Fruit fly (Drosophila melanogaster): ENCODE measurements around the gene shtd.

The shtd gene

dm6 chrX:15498791-15499190 is 36.5 kb upstream of the shtd start (continued):
- TF ChIP-seq CG6683 (GFP tag; optimal IDR thresholded peaks at IDR 0.05), result no peak
- peak; percentile 43 for TF ChIP-seq CG5180 (GFP tag; optimal IDR thresholded peaks at IDR 0.05)
- TF ChIP-seq CG7271 (tag; optimal IDR thresholded peaks at IDR 0.05), result peak; percentile 7
- TF ChIP-seq B-H2 (GFP tag; optimal IDR thresholded peaks at IDR 0.05), result no peak
- TF ChIP-seq Oli (tag; optimal IDR thresholded peaks at IDR 0.05), result no peak
- peak; percentile 57 for TF ChIP-seq CG12744 (GFP tag; optimal IDR thresholded peaks at IDR 0.05)
- no peak for TF ChIP-seq Hr3 (GFP tag; optimal IDR thresholded peaks at IDR 0.05)
- TF ChIP-seq zfh2 (GFP tag; optimal IDR thresholded peaks at IDR 0.05), result no peak
- TF ChIP-seq CG13296 (GFP tag; optimal IDR thresholded peaks at IDR 0.05), result no peak
- TF ChIP-seq B-H1 (GFP tag; IDR thresholded peaks at IDR 0.05), result no peak
- TF ChIP-seq CG7839 (tag; optimal IDR thresholded peaks at IDR 0.05), result peak; percentile 17
- TF ChIP-seq tll (GFP tag; optimal IDR thresholded peaks at IDR 0.05), result no peak
- no peak for TF ChIP-seq CrebB (tag; optimal IDR thresholded peaks at IDR 0.05)
- TF ChIP-seq CG9727 (GFP tag; optimal IDR thresholded peaks at IDR 0.05), result peak; percentile 44
- TF ChIP-seq CG4730 (GFP tag; IDR thresholded peaks at IDR 0.05), result no peak
- TF ChIP-seq CG9817 (tag; optimal IDR thresholded peaks at IDR 0.05), result no peak
- TF ChIP-seq crc (GFP tag; optimal IDR thresholded peaks at IDR 0.05), result no peak
- TF ChIP-seq Dll (GFP tag; IDR thresholded peaks at IDR 0.05; ENCODE audit: partially characterized antibody), result no peak
- TF ChIP-seq CG11560 (tag; IDR thresholded peaks at IDR 0.05), result no peak
- TF ChIP-seq p53 (GFP tag; optimal IDR thresholded peaks at IDR 0.05), result no peak
- TF ChIP-seq CG11695 (GFP tag; IDR thresholded peaks at IDR 0.05), result no peak
- peak; percentile 75 for TF ChIP-seq HLHmδ (GFP tag; optimal IDR thresholded peaks at IDR 0.05)
- no peak for TF ChIP-seq CG15696 (tag; optimal IDR thresholded peaks at IDR 0.05)
- TF ChIP-seq hth (optimal IDR thresholded peaks at IDR 0.05), result no peak
- TF ChIP-seq sc (optimal IDR thresholded peaks at IDR 0.05), result no peak
- TF ChIP-seq sc (GFP tag; optimal IDR thresholded peaks at IDR 0.05), result no peak
- TF ChIP-seq PHDP (tag; optimal IDR thresholded peaks at IDR 0.05), result peak; percentile 21
- TF ChIP-seq CG4328 (GFP tag; optimal IDR thresholded peaks at IDR 0.05), result no peak
- peak in 1 of 3 experiments; percentile 32 for TF ChIP-seq Stat92E (GFP tag; optimal IDR thresholded peaks at IDR 0.05)
- TF ChIP-seq gcm (GFP tag; optimal IDR thresholded peaks at IDR 0.05), result peak; percentile 34
- TF ChIP-seq Hr39 (optimal IDR thresholded peaks at IDR 0.05), result no peak
- TF ChIP-seq CG12071 (GFP tag; optimal IDR thresholded peaks at IDR 0.05), result no peak
- TF ChIP-seq Opbp (GFP tag; IDR thresholded peaks at IDR 0.05; ENCODE audit: partially characterized antibody), result peak; percentile 53; the same call in 1 of the 3 replicates
- no peak for TF ChIP-seq Doc2 (GFP tag; IDR thresholded peaks at IDR 0.05)
- no peak for TF ChIP-seq CG17186 (GFP tag; optimal IDR thresholded peaks at IDR 0.05)
- TF ChIP-seq Dfd (GFP tag; optimal IDR thresholded peaks at IDR 0.05), result no peak
- no peak for TF ChIP-seq CG4282 (GFP tag; optimal IDR thresholded peaks at IDR 0.05)
- no peak for TF ChIP-seq Rfx (GFP tag; IDR thresholded peaks at IDR 0.05)
- no peak for TF ChIP-seq nau (GFP tag; optimal IDR thresholded peaks at IDR 0.05)
- no peak for TF ChIP-seq btn (GFP tag; optimal IDR thresholded peaks at IDR 0.05)
- no peak for TF ChIP-seq CG16863 (GFP tag; optimal IDR thresholded peaks at IDR 0.05)
- TF ChIP-seq CG6689 (GFP tag; IDR thresholded peaks at IDR 0.05), result no peak
- TF ChIP-seq CG17829 (tag; optimal IDR thresholded peaks at IDR 0.05), result peak; percentile 57
- TF ChIP-seq Lim3 (GFP tag; IDR thresholded peaks at IDR 0.05), result no peak
- no peak for TF ChIP-seq HmgD (GFP tag; optimal IDR thresholded peaks at IDR 0.05)
- TF ChIP-seq Scr (GFP tag; IDR thresholded peaks at IDR 0.05; ENCODE audit: partially characterized antibody), result peak; percentile 13; the same call in 1 of the 2 replicates
- peak; percentile 15 for TF ChIP-seq tap (tag; optimal IDR thresholded peaks at IDR 0.05)
- TF ChIP-seq ap (GFP tag; IDR thresholded peaks at IDR 0.05), result no peak
- no peak for TF ChIP-seq CG10209 (GFP tag; optimal IDR thresholded peaks at IDR 0.05)
- TF ChIP-seq bab2 (GFP tag; optimal IDR thresholded peaks at IDR 0.05), result no peak
- no peak for TF ChIP-seq Usf (GFP tag; optimal IDR thresholded peaks at IDR 0.05)
- no peak for TF ChIP-seq CG31365 (tag; optimal IDR thresholded peaks at IDR 0.05)

All from whole organism, embryonic.